Worm (Caenorhabditis elegans) whole organism, early embryonic: Measurements from ENCODE around the gene ttm-1.
A peak's percentile ranks its signal among the peaks of the same experiment; 100 is the strongest.

Experiments
- B0310.2 ChIP-seq: sonication (generic microtip); optimal IDR thresholded peaks from 2 replicates; lab custom pipeline; 2016; ENCODE audit warnings: mild to moderate bottlenecking, missing genetic modification characterization, missing compliant biosample characterization
- F13C5.2 ChIP-seq: sonication (generic microtip); optimal IDR thresholded peaks from 2 replicates; lab custom pipeline; 2017; ENCODE audit warnings: mild to moderate bottlenecking, missing genetic modification characterization, inconsistent platforms, missing compliant biosample characterization
- aly-1 ChIP-seq: sonication (generic microtip); optimal IDR thresholded peaks from 2 replicates; lab custom pipeline; 2016; ENCODE audit warnings: missing genetic modification characterization, missing compliant biosample characterization
- ama-1 ChIP-seq: fragments of 150-350 bp; optimal IDR thresholded peaks from 2 replicates; lab custom pipeline; 2014
- ceh-13 ChIP-seq: fragments of 200-800 bp; sonication (Bioruptor generic); optimal IDR thresholded peaks from 2 replicates; lab custom pipeline; 2018; ENCODE audit warnings: mild to moderate bottlenecking, missing genetic modification characterization, missing compliant biosample characterization
- ceh-36 ChIP-seq: sonication (generic microtip); optimal IDR thresholded peaks from 2 replicates; lab custom pipeline; 2016; ENCODE audit warnings: missing genetic modification characterization, inconsistent platforms, missing compliant biosample characterization
- ets-7 ChIP-seq: sonication (generic microtip); optimal IDR thresholded peaks from 2 replicates; lab custom pipeline; 2016; ENCODE audit warnings: missing genotype, missing genetic modification characterization, missing compliant biosample characterization
- flt-1 ChIP-seq: fragments of 200-800 bp; sonication (Bioruptor generic); IDR thresholded peaks from 2 replicates; pipeline ENCODE4 v1.3.6; 2022; ENCODE audit warnings: missing genetic modification characterization, missing compliant biosample characterization
- hmbx-1 ChIP-seq: sonication (generic microtip); optimal IDR thresholded peaks from 2 replicates; lab custom pipeline; 2016; ENCODE audit warnings: mild to moderate bottlenecking, missing genetic modification characterization, missing compliant biosample characterization
- hmg-4 ChIP-seq: fragments of 200-800 bp; sonication (Bioruptor generic); optimal IDR thresholded peaks from 2 replicates; lab custom pipeline; 2018; ENCODE audit warnings: mild to moderate bottlenecking, missing genetic modification characterization, missing compliant biosample characterization
- hnd-1 ChIP-seq: sonication (generic microtip); optimal IDR thresholded peaks from 2 replicates; lab custom pipeline; 2016; ENCODE audit warnings: missing genetic modification characterization, missing compliant biosample characterization
- pes-1 ChIP-seq: fragments of 200-800 bp; sonication (Bioruptor generic); IDR thresholded peaks from 2 replicates; pipeline ENCODE4 v1.3.6; 2022; ENCODE audit warnings: missing genetic modification reagents, missing genetic modification characterization, missing compliant biosample characterization
- scrt-1 ChIP-seq: fragments of 200-800 bp; sonication (Bioruptor generic); IDR thresholded peaks from 2 replicates; pipeline ENCODE4 v1.3.6; 2022; ENCODE audit warnings: missing genetic modification characterization, missing compliant biosample characterization
- sea-1 ChIP-seq: fragments of 200-800 bp; sonication (Bioruptor generic); conservative IDR thresholded peaks from 2 replicates; pipeline ENCODE4 v1.3.6; 2022; ENCODE audit warnings: missing genetic modification characterization, missing compliant biosample characterization
- tbx-11 ChIP-seq: fragments of 200-800 bp; sonication (Bioruptor generic); IDR thresholded peaks from 2 replicates; pipeline ENCODE4 v1.3.6; 2022; ENCODE audit warnings: missing genetic modification characterization, missing compliant biosample characterization
- tbx-37 ChIP-seq: fragments of 200-800 bp; sonication (Bioruptor generic); conservative IDR thresholded peaks from 2 replicates; pipeline ENCODE4 v1.3.6; 2022; ENCODE audit warnings: missing genetic modification reagents, missing genetic modification characterization, missing compliant biosample characterization
- tra-4 ChIP-seq: sonication (generic microtip); optimal IDR thresholded peaks from 2 replicates; lab custom pipeline; 2017; ENCODE audit warnings: missing genetic modification characterization, missing compliant biosample characterization

The ttm-1 gene

ce11 chrIII:13000457-13000856 is 33.7 kb upstream of the ttm-1 start, which contains the start of gene ZK1010.8:
TSS of gene ZK1010.8 (minus strand) at chrIII:13000670.
- no peak for TF ChIP-seq sea-1 (GFP tag; lab: Robert Waterston, UW)
- no peak for TF ChIP-seq tbx-11 (GFP tag; lab: Robert Waterston, UW)
- no peak for TF ChIP-seq hmbx-1 (tag; lab: Kevin White, UChicago)
- TF ChIP-seq hnd-1 (tag; lab: Kevin White, UChicago), result no peak
- TF ChIP-seq tbx-37 (GFP tag; lab: Robert Waterston, UW), result no peak
- no peak for TF ChIP-seq flt-1 (GFP tag; lab: Robert Waterston, UW)
- no peak for TF ChIP-seq ceh-36 (tag; lab: Kevin White, UChicago)
- no peak for TF ChIP-seq ets-7 (tag; lab: Kevin White, UChicago)

ce11 chrIII:12998252-12998651 is 31.5 kb upstream of the ttm-1 start:
- TF ChIP-seq flt-1 (GFP tag; lab: Robert Waterston, UW) (no peak), ets-7 (tag; lab: Kevin White, UChicago) (no peak), ama-1 (lab: Kevin White, UChicago) (no peak), tra-4 (no peak), B0310.2 (tag; lab: Kevin White, UChicago) (no peak), hmbx-1 (tag; lab: Kevin White, UChicago) (no peak), aly-1 (no peak), hmg-4 (GFP tag; lab: Kevin White, UChicago) (no peak), tbx-11 (GFP tag; lab: Robert Waterston, UW) (no peak), sea-1 (GFP tag; lab: Robert Waterston, UW) (no peak), hnd-1 (tag; lab: Kevin White, UChicago) (no peak), F13C5.2 (no peak), ceh-13 (GFP tag; lab: Kevin White, UChicago) (no peak), pes-1 (GFP tag; lab: Robert Waterston, UW) (no peak), tbx-37 (GFP tag; lab: Robert Waterston, UW) (no peak), scrt-1 (GFP tag; lab: Robert Waterston, UW) (no peak), ceh-36 (tag; lab: Kevin White, UChicago) (no peak)

ce11 chrIII:12993607-12994006 is 26.8 kb upstream of the ttm-1 start, which contains the start of gene col-97:
TSS of gene col-97 (minus strand) at chrIII:12993707.
- TF ChIP-seq ceh-13 (GFP tag; lab: Kevin White, UChicago), result no peak
- TF ChIP-seq tbx-37 (GFP tag; lab: Robert Waterston, UW), result no peak
- no peak for TF ChIP-seq hmg-4 (GFP tag; lab: Kevin White, UChicago)
- TF ChIP-seq ama-1 (lab: Kevin White, UChicago), result no peak
- no peak for TF ChIP-seq sea-1 (GFP tag; lab: Robert Waterston, UW)
- no peak for TF ChIP-seq B0310.2 (tag; lab: Kevin White, UChicago)
- TF ChIP-seq hmbx-1 (tag; lab: Kevin White, UChicago), result no peak

- TF ChIP-seq ceh-13 (GFP tag; lab: Kevin White, UChicago) (no peak), B0310.2 (tag; lab: Kevin White, UChicago) (no peak), sea-1 (GFP tag; lab: Robert Waterston, UW) (no peak), ets-7 (tag; lab: Kevin White, UChicago) (no peak)
Observed at ce11 chrIII:12993055-12993454, 26.3 kb upstream of the ttm-1 start.

ce11 chrIII:12990997-12991396 is 24.2 kb upstream of the ttm-1 start, which contains the start of gene ZK1010.12:
TSS of gene ZK1010.12 (plus strand) at chrIII:12991297.
- no peak for TF ChIP-seq F13C5.2
- TF ChIP-seq tbx-11 (GFP tag; lab: Robert Waterston, UW), result no peak
- no peak for TF ChIP-seq hmg-4 (GFP tag; lab: Kevin White, UChicago)
- TF ChIP-seq ets-7 (tag; lab: Kevin White, UChicago), result no peak
- TF ChIP-seq tbx-37 (GFP tag; lab: Robert Waterston, UW), result no peak
- TF ChIP-seq ceh-13 (GFP tag; lab: Kevin White, UChicago), result no peak
- TF ChIP-seq hmbx-1 (tag; lab: Kevin White, UChicago), result no peak

ce11 chrIII:12987418-12987817 is 20.6 kb upstream of the ttm-1 start, which contains the start of gene ZK1010.5:
TSS of gene ZK1010.5 (minus strand) at chrIII:12987518.
- TF ChIP-seq tbx-11 (GFP tag; lab: Robert Waterston, UW) (no peak), tra-4 (no peak), B0310.2 (tag; lab: Kevin White, UChicago) (no peak), flt-1 (GFP tag; lab: Robert Waterston, UW) (no peak), sea-1 (GFP tag; lab: Robert Waterston, UW) (no peak), ets-7 (tag; lab: Kevin White, UChicago) (no peak), hnd-1 (tag; lab: Kevin White, UChicago) (no peak), ama-1 (lab: Kevin White, UChicago) (no peak), pes-1 (GFP tag; lab: Robert Waterston, UW) (no peak), ceh-13 (GFP tag; lab: Kevin White, UChicago) (no peak), hmg-4 (GFP tag; lab: Kevin White, UChicago) (no peak), F13C5.2 (no peak)

ce11 chrIII:12980770-12981169 is 14.0 kb upstream of the ttm-1 start, which contains the start of gene ZK1010.4:
TSS of gene ZK1010.4 (plus strand) at chrIII:12981070.
- no peak for TF ChIP-seq hmg-4 (GFP tag; lab: Kevin White, UChicago)

ce11 chrIII:12978473-12979174 is 11.8 kb upstream of the ttm-1 start, which contains the start of the genes ubq-2 and frg-1:
TSS of gene ubq-2 (minus strand) at chrIII:12978523.
TSS of gene frg-1 (plus strand) at chrIII:12979162.
- TF ChIP-seq ets-7 (tag; lab: Kevin White, UChicago), result no peak
- no peak for TF ChIP-seq hnd-1 (tag; lab: Kevin White, UChicago)
- no peak for TF ChIP-seq B0310.2 (tag; lab: Kevin White, UChicago)
- no peak for TF ChIP-seq tra-4
- peak; percentile 44 for TF ChIP-seq F13C5.2
